Worm (Caenorhabditis elegans): Measurements from ENCODE around the gene mgrn-1.

mgrn-1 gene

ce11 chrX:14267781-14268180, 43.7 kb downstream of the mgrn-1 start, which contains the start of gene del-1:
Gene del-1 (plus strand): TSS chrX:14268081.
- TF ChIP-seq mdl-1 (tag; optimal IDR thresholded peaks at IDR 0.05), result no peak

ce11 chrX:14267170-14267569, 44.3 kb downstream of the mgrn-1 start:
- TF ChIP-seq skn-1 (tag; optimal IDR thresholded peaks at IDR 0.05) (no peak), jun-1 (tag; optimal IDR thresholded peaks at IDR 0.05) (no peak), nhr-237 (tag; optimal IDR thresholded peaks at IDR 0.05) (no peak), ceh-9 (tag; optimal IDR thresholded peaks at IDR 0.05) (no peak), egl-5 (tag; optimal IDR thresholded peaks at IDR 0.05) (no peak), nhr-23 (tag; optimal IDR thresholded peaks at IDR 0.05) (no peak), elt-1 (tag; optimal IDR thresholded peaks at IDR 0.05) (peak; percentile 65)

- TF ChIP-seq mml-1 (tag; optimal IDR thresholded peaks at IDR 0.05), result no peak
- no peak for TF ChIP-seq nhr-23 (tag; optimal IDR thresholded peaks at IDR 0.05)
- no peak for TF ChIP-seq lin-15B (tag; optimal IDR thresholded peaks at IDR 0.05)
- TF ChIP-seq egl-27 (tag; optimal IDR thresholded peaks at IDR 0.05), result no peak
- no peak for TF ChIP-seq ztf-4 (tag; optimal IDR thresholded peaks at IDR 0.05)
- no peak for TF ChIP-seq ZK546.5 (tag; optimal IDR thresholded peaks at IDR 0.05)
- TF ChIP-seq fkh-10 (GFP tag; optimal IDR thresholded peaks at IDR 0.05), result no peak
- TF ChIP-seq nhr-11 (tag; optimal IDR thresholded peaks at IDR 0.05), result no peak
- TF ChIP-seq eor-1 (tag; optimal IDR thresholded peaks at IDR 0.05), result no peak
- no peak for TF ChIP-seq ceh-16 (tag; optimal IDR thresholded peaks at IDR 0.05)
- TF ChIP-seq nhr-67 (tag; optimal IDR thresholded peaks at IDR 0.05), result no peak
- TF ChIP-seq fos-1 (tag; optimal IDR thresholded peaks at IDR 0.05), result no peak
- TF ChIP-seq lsy-12 (tag; optimal IDR thresholded peaks at IDR 0.05), result no peak
- no peak for TF ChIP-seq ceh-28 (tag; optimal IDR thresholded peaks at IDR 0.05)
Observed at ce11 chrX:14263473-14263872, 48.0 kb downstream of the mgrn-1 start, which contains the start of gene E02H4.8. Gene E02H4.8 (minus strand): TSS chrX:14263573.
